Fruit fly (Drosophila melanogaster) whole organism, adult: ENCODE measurements around the gene Pde1c.

Source experiments
- CG11617 ChIP-seq: fragments of 200-800 bp; sonication (Bioruptor generic); optimal IDR thresholded peaks from 2 replicates; lab custom pipeline; 2017; ENCODE audit warnings: mild to moderate bottlenecking, missing biosample characterization, missing genetic modification reagents, missing genetic modification characterization
- CG12768 ChIP-seq: fragments of 200-800 bp; sonication (Bioruptor generic); optimal IDR thresholded peaks from 2 replicates; lab custom pipeline; 2017; ENCODE audit warnings: missing biosample characterization, missing genetic modification characterization, mild to moderate bottlenecking, moderate library complexity, missing genetic modification reagents
- CG14711 ChIP-seq: fragments of 200-800 bp; sonication (Bioruptor generic); optimal IDR thresholded peaks from 2 replicates; lab custom pipeline; 2018; ENCODE audit warnings: missing biosample characterization, mild to moderate bottlenecking, missing genetic modification characterization, moderate library complexity
- CG1620 ChIP-seq: fragments of 200-800 bp; sonication (Bioruptor generic); optimal IDR thresholded peaks from 2 replicates; lab custom pipeline; 2016; ENCODE audit warnings: missing biosample characterization, missing genetic modification characterization
- CG33017 ChIP-seq: fragments of 200-800 bp; sonication (Bioruptor generic); optimal IDR thresholded peaks from 2 replicates; lab custom pipeline; 2018; ENCODE audit warnings: missing biosample characterization, mild to moderate bottlenecking, missing genetic modification characterization, moderate library complexity
- CG5204 ChIP-seq: fragments of 200-800 bp; sonication (Bioruptor generic); optimal IDR thresholded peaks from 2 replicates; lab custom pipeline; 2016; ENCODE audit warnings: missing biosample characterization, missing genetic modification characterization
- CG7045 ChIP-seq: fragments of 200-800 bp; sonication (Bioruptor generic); optimal IDR thresholded peaks from 2 replicates; lab custom pipeline; 2017; ENCODE audit warnings: missing biosample characterization, mild to moderate bottlenecking, missing genetic modification characterization
- CG7101 ChIP-seq: fragments of 200-800 bp; sonication (Bioruptor generic); optimal IDR thresholded peaks from 2 replicates; lab custom pipeline; 2018; ENCODE audit warnings: missing biosample characterization, mild to moderate bottlenecking, missing genetic modification characterization, moderate library complexity
- Clk ChIP-seq: fragments of 200-800 bp; sonication (Bioruptor generic); optimal IDR thresholded peaks from 2 replicates; lab custom pipeline; 2017; ENCODE audit warnings: missing biosample characterization, missing genetic modification characterization
- Crg-1 ChIP-seq: fragments of 200-800 bp; sonication (Bioruptor generic); optimal IDR thresholded peaks from 2 replicates; lab custom pipeline; 2016; ENCODE audit warnings: missing biosample characterization, missing genetic modification characterization
- Hr96 ChIP-seq: fragments of 200-800 bp; sonication (Bioruptor generic); optimal IDR thresholded peaks from 2 replicates; lab custom pipeline; 2016; ENCODE audit warnings: missing biosample characterization, missing genetic modification characterization
- Mnt ChIP-seq: fragments of 200-800 bp; sonication (Bioruptor generic); optimal IDR thresholded peaks from 2 replicates; lab custom pipeline; 2016; ENCODE audit warnings: missing biosample characterization, mild to moderate bottlenecking, missing genetic modification characterization
- bab1 ChIP-seq: fragments of 200-800 bp; sonication (Bioruptor generic); optimal IDR thresholded peaks from 3 replicates; lab custom pipeline; 2019; ENCODE audit warnings: missing biosample characterization, mild to moderate bottlenecking, missing genetic modification characterization, moderate library complexity
- cic ChIP-seq: fragments of 200-800 bp; sonication (Bioruptor generic); optimal IDR thresholded peaks from 2 replicates; lab custom pipeline; 2017; ENCODE audit warnings: missing biosample characterization, mild to moderate bottlenecking, missing genetic modification characterization, moderate library complexity
- cnc ChIP-seq, 2 experiments: fragments of >200 bp; optimal IDR thresholded peaks; 2 replicates each; lab custom pipeline; 2017
- kay ChIP-seq: fragments of 200-800 bp; sonication (Bioruptor generic); peaks from one replicate; lab custom pipeline; 2016; ENCODE audit warnings: missing biosample characterization, missing genetic modification characterization, borderline replicate concordance
- ovo ChIP-seq: fragments of 200-800 bp; sonication (Bioruptor generic); optimal IDR thresholded peaks from 2 replicates; lab custom pipeline; 2016; ENCODE audit warnings: missing biosample characterization, missing genetic modification characterization
- pad ChIP-seq: fragments of 200-800 bp; sonication (Bioruptor generic); optimal IDR thresholded peaks from 3 replicates; lab custom pipeline; 2017; ENCODE audit warnings: missing biosample characterization, missing genetic modification characterization, mild to moderate bottlenecking, moderate library complexity, missing genetic modification reagents
- tj ChIP-seq: fragments of 200-800 bp; sonication (Bioruptor generic); optimal IDR thresholded peaks from 3 replicates; lab custom pipeline; 2017; ENCODE audit warnings: missing biosample characterization, mild to moderate bottlenecking, missing genetic modification characterization, moderate library complexity
- toe ChIP-seq: fragments of 200-800 bp; sonication (Bioruptor generic); optimal IDR thresholded peaks from 2 replicates; lab custom pipeline; 2016; ENCODE audit warnings: missing biosample characterization, missing genetic modification characterization

Gene Pde1c

DNA sequence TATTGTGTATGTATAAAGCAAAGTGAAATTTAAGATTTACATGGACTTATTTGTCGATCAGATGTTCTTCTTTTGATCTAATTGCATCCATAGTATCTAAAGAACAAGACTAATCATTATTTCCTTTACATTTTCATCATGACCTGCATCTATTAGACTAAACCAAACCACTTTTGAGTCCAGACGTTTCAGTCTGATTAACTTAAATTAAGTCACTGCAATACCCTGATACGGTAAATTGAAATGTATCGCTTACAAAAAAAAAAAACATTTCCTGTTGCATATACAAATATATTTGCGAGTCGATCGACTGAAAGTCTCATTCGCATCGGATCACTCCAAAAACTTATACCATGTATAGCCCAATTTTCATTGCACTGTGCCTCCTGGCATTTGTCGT is 94.6 kb downstream of the Pde1c start, which contains the start of gene CG45011:
Gene CG45011 (plus strand): TSS at position 301 of the 400 bp plus-strand sequence.
- TF ChIP-seq CG7045 (GFP tag; lab: Kevin White, UChicago) (no peak), kay (peak; percentile 18)

- TF ChIP-seq pad (GFP tag; lab: Kevin White, UChicago) (peak; percentile 35), kay (no peak), Clk (no peak), CG14711 (tag; lab: Kevin White, UChicago) (peak; percentile 13), tj (GFP tag; lab: Kevin White, UChicago) (no peak), cnc (optimal IDR thresholded peaks at IDR 0.05; lab: Kevin White, UChicago) (no peak), bab1 (GFP tag; lab: Kevin White, UChicago) (peak; percentile 50), CG12768 (no peak), CG33017 (no peak), CG5204 (GFP tag; lab: Kevin White, UChicago) (no peak), toe (GFP tag; lab: Kevin White, UChicago) (no peak), CG1620 (peak; percentile 41), Hr96 (no peak), CG7101 (peak; percentile 20), CG11617 (GFP tag; lab: Kevin White, UChicago) (no peak), Crg-1 (peak; percentile 45), ovo (peak; percentile 39), CG7045 (GFP tag; lab: Kevin White, UChicago) (no peak), cic (GFP tag; lab: Kevin White, UChicago) (no peak), Mnt (GFP tag; lab: Kevin White, UChicago) (peak; percentile 4)
Measured at dm6 chr2L:11829277-11829676, 99.1 kb downstream of the Pde1c start, which contains the start of gene esc. Gene esc, minus strand, starts transcription at chr2L:11829405.

DNA sequence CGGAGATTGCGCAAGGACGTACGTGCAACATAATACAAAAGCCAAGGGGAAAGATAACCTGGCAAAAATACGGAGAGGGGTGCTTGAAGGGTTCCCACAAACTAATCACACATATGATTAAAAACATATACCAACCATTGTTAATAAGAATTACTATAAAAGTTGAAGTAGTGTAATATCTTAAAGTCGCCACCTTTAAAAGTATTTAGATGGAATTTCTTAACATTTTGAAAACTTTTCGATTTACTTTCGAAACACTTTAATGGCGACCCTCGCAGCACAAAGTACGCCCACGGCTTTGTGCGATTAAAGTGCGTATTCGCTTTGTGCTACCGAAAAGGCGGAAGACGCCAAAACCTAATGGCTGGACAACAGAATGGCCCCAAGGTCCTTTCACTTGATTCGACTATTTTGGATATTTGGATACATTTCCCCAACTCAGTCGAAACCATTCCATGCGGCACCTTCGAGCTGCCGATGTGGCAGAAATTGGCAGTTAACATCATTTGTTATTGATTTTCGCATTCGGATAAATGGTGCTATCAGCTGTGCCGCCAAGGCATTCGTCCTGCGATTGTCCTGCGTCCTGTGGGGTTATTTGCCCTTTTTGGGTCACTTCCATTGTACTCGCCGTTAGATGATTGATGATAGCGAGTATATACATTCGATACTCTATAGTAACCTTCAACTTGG is 104.8 kb downstream of the Pde1c start:
- TF ChIP-seq CG5204 (GFP tag; lab: Kevin White, UChicago) (no peak), cic (GFP tag; lab: Kevin White, UChicago) (no peak), CG33017 (no peak)

DNA sequence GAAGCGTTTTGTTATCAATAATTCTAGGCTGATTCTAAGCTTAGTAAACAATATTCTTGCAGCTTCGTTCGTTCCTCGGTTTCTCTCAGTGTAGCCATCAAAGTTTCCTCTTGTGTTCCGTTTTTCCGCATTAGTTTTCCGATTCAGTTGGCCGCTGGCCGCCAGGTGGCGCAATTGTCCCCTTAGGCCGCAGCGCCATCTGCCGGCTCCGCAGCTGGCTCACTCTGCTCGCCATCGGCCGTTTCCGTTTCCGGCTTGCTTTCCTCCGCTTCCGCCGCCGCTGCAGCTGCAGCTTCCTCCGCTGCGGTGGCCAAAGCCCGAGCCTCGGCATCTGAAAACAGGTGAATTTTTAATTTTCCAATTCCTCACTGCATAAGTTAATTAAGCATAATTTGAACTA is 112.0 kb downstream of the Pde1c start:
- peak; percentile 61 for TF ChIP-seq Hr96
- no peak for TF ChIP-seq Mnt (GFP tag; lab: Kevin White, UChicago)
- TF ChIP-seq CG12768: no peak
- peak; percentile 33 for TF ChIP-seq CG5204 (GFP tag; lab: Kevin White, UChicago)
- peak; percentile 22 for TF ChIP-seq CG1620
- peak; percentile 21 for TF ChIP-seq pad (GFP tag; lab: Kevin White, UChicago)
- TF ChIP-seq ovo: no peak
- peak; percentile 55 for TF ChIP-seq CG7045 (GFP tag; lab: Kevin White, UChicago)
- TF ChIP-seq cic (GFP tag; lab: Kevin White, UChicago): no peak
- TF ChIP-seq bab1 (GFP tag; lab: Kevin White, UChicago): peak; percentile 32

DNA sequence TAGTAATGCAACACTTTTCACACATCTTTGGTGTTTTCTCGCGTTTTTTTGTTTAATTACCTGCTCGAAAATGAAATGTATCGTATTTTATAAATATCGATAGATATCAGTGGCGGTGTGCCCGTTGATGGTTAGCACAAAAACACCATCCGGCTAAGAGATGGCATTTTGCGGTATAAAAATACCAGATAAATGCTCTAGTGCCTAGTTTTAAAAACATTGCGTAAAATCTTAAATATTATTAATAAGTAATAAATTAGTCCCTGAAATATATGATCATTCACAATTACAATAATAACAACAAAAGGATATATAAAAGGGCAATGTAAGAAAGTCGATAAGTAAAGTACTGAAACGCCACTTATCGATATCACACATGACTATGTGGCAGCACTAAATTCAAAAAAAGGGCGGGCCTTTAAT is 114.7 kb downstream of the Pde1c start, which contains the start of gene CycY:
Gene CycY (minus strand): TSS at position 116 of the 423 bp plus-strand sequence.
- TF ChIP-seq bab1 (GFP tag; lab: Kevin White, UChicago): no peak
- TF ChIP-seq kay: peak; percentile 11
- TF ChIP-seq Crg-1: no peak

- no peak for TF ChIP-seq Clk
- TF ChIP-seq kay: no peak
- TF ChIP-seq CG12768: peak; percentile 36
- no peak for TF ChIP-seq cnc (optimal IDR thresholded peaks at IDR 0.05; lab: Kevin White, UChicago)
Measured at dm6 chr2L:11812781-11813664, 115.3 kb downstream of the Pde1c start.

DNA sequence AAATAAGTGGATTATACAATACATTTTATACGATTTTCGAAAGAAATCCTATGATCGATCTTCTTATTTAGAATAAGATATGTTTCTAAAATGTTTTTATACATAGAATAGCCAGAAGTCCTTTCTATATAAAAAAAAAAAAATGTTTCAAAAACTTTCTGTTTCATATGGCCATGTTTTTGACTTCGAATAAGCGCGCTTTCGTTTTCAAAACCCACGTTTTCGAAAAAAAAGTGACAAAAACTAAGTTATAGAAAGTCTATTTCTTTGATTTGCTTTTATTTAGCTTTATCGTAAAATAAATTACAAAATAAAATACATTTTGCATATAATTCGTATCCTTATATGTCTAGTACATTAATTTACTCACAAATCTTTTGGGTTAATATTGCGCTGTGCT is 118.5 kb downstream of the Pde1c start:
- TF ChIP-seq CG5204 (GFP tag; lab: Kevin White, UChicago) (no peak), Mnt (GFP tag; lab: Kevin White, UChicago) (no peak), toe (GFP tag; lab: Kevin White, UChicago) (no peak), CG7101 (no peak), tj (GFP tag; lab: Kevin White, UChicago) (no peak), kay (peak; percentile 94)
